Fruit fly (Drosophila melanogaster): Measurements from ENCODE around the gene Hsp27.

DNA sequence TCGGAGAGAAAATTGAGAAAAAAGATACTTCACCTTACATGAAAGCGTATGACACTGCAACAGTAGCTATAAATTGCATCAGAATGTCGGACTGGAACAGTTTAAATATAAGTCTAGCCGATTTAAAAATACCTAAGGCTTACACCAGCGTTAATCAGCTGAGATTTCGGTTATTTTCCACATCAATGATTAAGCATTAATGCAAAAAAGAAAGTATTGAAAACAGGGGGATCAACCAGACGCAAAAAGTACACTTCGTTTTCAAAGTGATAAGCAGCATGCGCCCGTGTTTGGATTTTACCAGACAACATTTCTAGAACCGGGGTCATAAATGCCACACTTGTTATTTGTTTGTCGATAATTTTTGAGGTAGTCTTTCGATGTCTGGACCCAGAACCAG is 38.3 kb downstream of the Hsp27 start:
- TF ChIP-seq tj (GFP tag; optimal IDR thresholded peaks at IDR 0.05): no peak
- TF ChIP-seq kay (GFP tag; ENCODE audit: borderline replicate concordance): no peak
- TF ChIP-seq cnc (optimal IDR thresholded peaks at IDR 0.05): peak in 1 of 2 experiments; percentile 62
- TF ChIP-seq CG5204 (GFP tag; optimal IDR thresholded peaks at IDR 0.05): no peak
- no peak for TF ChIP-seq Mnt (GFP tag; optimal IDR thresholded peaks at IDR 0.05)
- TF ChIP-seq cic (GFP tag; optimal IDR thresholded peaks at IDR 0.05): no peak
- no peak for TF ChIP-seq Crg-1 (GFP tag; optimal IDR thresholded peaks at IDR 0.05)
- no peak for TF ChIP-seq Clk (GFP tag; optimal IDR thresholded peaks at IDR 0.05)
- TF ChIP-seq Hr96 (GFP tag; optimal IDR thresholded peaks at IDR 0.05): no peak
- TF ChIP-seq CG12768 (GFP tag; optimal IDR thresholded peaks at IDR 0.05): no peak
- TF ChIP-seq ovo (GFP tag; optimal IDR thresholded peaks at IDR 0.05): no peak
- no peak for TF ChIP-seq CG11617 (GFP tag; optimal IDR thresholded peaks at IDR 0.05)
- TF ChIP-seq bab1 (GFP tag; optimal IDR thresholded peaks at IDR 0.05): no peak
- no peak for TF ChIP-seq CG7045 (GFP tag; optimal IDR thresholded peaks at IDR 0.05)
